Fruit fly (Drosophila melanogaster): ENCODE measurements around the gene CG14645.
A peak's percentile ranks its signal among the peaks of the same experiment; 100 is the strongest.

Gene CG14645

DNA sequence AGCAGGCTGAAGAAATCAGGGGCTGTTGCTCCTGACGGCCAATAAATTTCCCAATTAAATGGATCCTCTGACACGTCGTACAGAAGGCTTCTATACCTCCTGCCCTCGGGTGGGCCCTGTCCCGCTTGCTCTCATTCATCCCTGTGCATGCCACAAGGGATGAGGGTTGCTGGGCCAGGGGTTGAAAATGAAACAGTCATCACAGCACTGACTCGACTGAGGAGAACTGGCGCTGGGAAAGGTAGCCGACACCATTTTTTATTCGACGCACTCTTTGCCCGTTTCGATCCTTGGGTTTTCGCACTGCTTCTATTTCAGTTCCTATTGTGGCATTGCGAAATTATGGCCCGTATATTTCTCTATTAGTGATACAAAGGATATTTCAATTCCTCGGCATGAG lies 6.3 kb downstream of the CG14645 start:
- no peak for TF ChIP-seq CG17801 (GFP tag; optimal IDR thresholded peaks at IDR 0.05; ENCODE audit: partially characterized antibody)

- TF ChIP-seq CG17801 (GFP tag; optimal IDR thresholded peaks at IDR 0.05; ENCODE audit: partially characterized antibody): no peak
Observed at dm6 chr3R:4346636-4347035, 11.7 kb downstream of the CG14645 start, which contains the start of gene hkb. Gene hkb, minus strand, starts transcription at chr3R:4346646.

- no peak for TF ChIP-seq CG17801 (GFP tag; optimal IDR thresholded peaks at IDR 0.05; ENCODE audit: partially characterized antibody)
Observed at dm6 chr3R:4348197-4348814, 13.4 kb downstream of the CG14645 start.

DNA sequence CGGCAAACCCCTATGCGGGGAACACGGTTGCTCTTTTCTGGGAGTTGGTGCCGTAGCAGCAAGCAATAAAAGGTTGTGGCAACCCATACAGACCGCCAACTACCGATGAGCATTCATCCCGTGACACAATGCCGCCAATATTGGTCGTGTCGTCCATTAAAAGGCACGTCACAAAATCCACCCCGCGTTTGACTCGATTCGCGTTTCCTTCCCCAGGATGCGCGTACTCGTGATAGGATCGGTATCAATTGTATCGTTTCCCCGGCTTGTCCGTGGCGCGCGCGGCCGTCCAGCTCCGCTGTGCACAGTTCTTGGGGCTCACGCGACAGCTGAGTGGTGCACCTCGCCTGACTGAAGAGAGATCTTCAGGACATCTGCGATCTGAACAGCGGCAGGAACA lies 15.3 kb downstream of the CG14645 start:
- TF ChIP-seq CG17801 (GFP tag; optimal IDR thresholded peaks at IDR 0.05; ENCODE audit: partially characterized antibody): no peak

DNA sequence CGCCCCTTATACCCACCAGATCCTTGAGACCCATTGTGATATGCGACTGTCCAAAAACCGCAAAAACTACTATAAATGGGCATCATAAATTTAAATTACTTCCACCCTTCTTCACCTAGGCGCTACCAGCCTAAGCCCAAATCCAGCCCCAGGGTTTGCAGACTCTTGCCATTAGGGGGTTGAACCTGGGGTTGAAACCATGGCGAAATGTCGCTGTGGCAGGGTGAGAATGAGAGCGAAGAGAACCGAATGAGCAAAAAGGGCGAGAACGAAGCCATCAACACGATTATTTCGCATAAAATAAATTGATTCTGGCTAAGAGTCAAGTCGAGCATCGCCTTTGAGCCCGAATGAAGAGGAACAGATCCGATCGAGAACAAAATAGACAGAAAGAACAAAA lies 18.7 kb downstream of the CG14645 start:
- no peak for TF ChIP-seq CG17801 (GFP tag; optimal IDR thresholded peaks at IDR 0.05; ENCODE audit: partially characterized antibody)

- TF ChIP-seq CG17801 (GFP tag; optimal IDR thresholded peaks at IDR 0.05; ENCODE audit: partially characterized antibody): no peak
Observed at dm6 chr3R:4359625-4360024, 24.7 kb downstream of the CG14645 start, which contains the start of gene CG1090. Gene CG1090, plus strand, starts transcription at chr3R:4359883.

DNA sequence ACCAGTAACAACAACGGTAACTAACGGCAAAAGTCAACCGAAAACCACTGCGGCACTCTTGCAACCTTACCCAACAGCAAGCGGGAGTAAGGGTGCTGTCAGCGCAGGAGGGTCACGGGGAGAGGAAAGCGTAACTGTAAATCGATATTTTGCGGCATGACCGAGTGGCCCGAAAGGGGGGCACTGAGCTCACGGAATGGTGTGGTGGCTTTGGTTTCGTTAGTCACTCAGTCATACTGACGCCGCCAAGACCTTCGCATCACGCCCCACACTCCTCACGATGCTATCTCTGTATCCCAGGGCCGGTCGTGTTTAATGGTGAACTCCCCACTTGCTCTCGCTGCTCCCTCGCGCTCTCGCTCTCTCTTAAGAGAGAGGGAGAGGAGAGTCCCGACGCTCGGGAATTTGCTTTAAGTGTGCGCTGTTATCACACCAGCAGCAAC lies 25.8 kb downstream of the CG14645 start:
- TF ChIP-seq CG17801 (GFP tag; optimal IDR thresholded peaks at IDR 0.05; ENCODE audit: partially characterized antibody): no peak

- TF ChIP-seq CG17801 (GFP tag; optimal IDR thresholded peaks at IDR 0.05; ENCODE audit: partially characterized antibody): no peak
Observed at dm6 chr3R:4362010-4362409, 27.1 kb downstream of the CG14645 start.

- TF ChIP-seq CG17801 (GFP tag; optimal IDR thresholded peaks at IDR 0.05; ENCODE audit: partially characterized antibody): peak; percentile 71
Observed at dm6 chr3R:4378363-4379354, 43.8 kb downstream of the CG14645 start, which contains the start of gene Sfxn1-3. Gene Sfxn1-3, plus strand, starts transcription at chr3R:4378600.

dm6 chr3R:4381079-4381919 lies 46.4 kb downstream of the CG14645 start, which contains the start of gene Cont:
Gene Cont, plus strand, starts transcription at chr3R:4381306.
- peak; percentile 3 for TF ChIP-seq CG17801 (GFP tag; optimal IDR thresholded peaks at IDR 0.05; ENCODE audit: partially characterized antibody)

DNA sequence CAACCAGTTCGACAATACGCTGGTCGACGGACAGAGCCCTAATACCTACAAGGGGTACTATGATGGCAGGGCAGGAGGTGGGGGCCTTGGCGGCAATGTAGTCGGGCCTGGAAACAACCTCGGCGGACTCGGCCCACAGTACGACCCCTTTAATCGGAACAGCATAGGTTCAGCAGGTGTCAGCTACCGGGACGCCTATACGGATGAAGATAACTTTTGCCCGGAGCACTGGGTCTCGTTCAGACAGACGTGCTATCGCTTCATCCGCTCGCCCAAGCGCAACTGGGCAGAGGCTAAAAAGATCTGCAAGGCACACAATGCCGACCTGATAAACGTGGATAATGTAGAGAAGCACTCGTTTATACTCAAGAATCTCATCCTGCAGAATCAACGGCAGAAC lies 47.3 kb downstream of the CG14645 start:
- no peak for TF ChIP-seq CG17801 (GFP tag; optimal IDR thresholded peaks at IDR 0.05; ENCODE audit: partially characterized antibody)
